Fruit fly (Drosophila melanogaster) whole organism, larva: ENCODE measurements around the gene CG9917.
A peak's percentile ranks its signal among the peaks of the same experiment; 100 is the strongest.

ENCODE experiments used
- noc ChIP-seq: fragments of 200-800 bp; sonication (Bioruptor generic); optimal IDR thresholded peaks from 3 replicates; lab custom pipeline; 2019; ENCODE audit warnings: missing biosample characterization, mild to moderate bottlenecking, missing genetic modification characterization, moderate library complexity

Gene CG9917

dm6 chrX:16286083-16286666, 36.9 kb downstream of the CG9917 start, which contains the start of gene UQCR-14:
Gene UQCR-14, plus strand, starts transcription at chrX:16286288.
- peak; percentile 19 for TF ChIP-seq noc (tag; lab: Kevin White, UChicago)

dm6 chrX:16285186-16285585, 37.8 kb downstream of the CG9917 start:
- TF ChIP-seq noc (tag; lab: Kevin White, UChicago), result peak; percentile 51

- peak; percentile 54 for TF ChIP-seq noc (tag; lab: Kevin White, UChicago)
Measured at dm6 chrX:16281717-16282529, 41.1 kb downstream of the CG9917 start.

- TF ChIP-seq noc (tag; lab: Kevin White, UChicago), result no peak
Measured at dm6 chrX:16281305-16281704, 41.7 kb downstream of the CG9917 start.

- peak; percentile 90 for TF ChIP-seq noc (tag; lab: Kevin White, UChicago)
Measured at dm6 chrX:16279340-16279941, 43.6 kb downstream of the CG9917 start.

- TF ChIP-seq noc (tag; lab: Kevin White, UChicago), result peak; percentile 48
Measured at dm6 chrX:16278783-16279182, 44.2 kb downstream of the CG9917 start.

- TF ChIP-seq noc (tag; lab: Kevin White, UChicago), result no peak
Measured at dm6 chrX:16277878-16278506, 45.0 kb downstream of the CG9917 start, which contains the start of gene eas. Gene eas, plus strand, starts transcription at chrX:16278328.

dm6 chrX:16275854-16276338, 47.1 kb downstream of the CG9917 start, which contains the start of the genes kat80 and Prosalpha4:
Gene kat80, minus strand, starts transcription at chrX:16276180.
Gene Prosalpha4, plus strand, starts transcription at chrX:16276270.
- peak; percentile 59 for TF ChIP-seq noc (tag; lab: Kevin White, UChicago)

dm6 chrX:16275168-16275853, 47.7 kb downstream of the CG9917 start:
- no peak for TF ChIP-seq noc (tag; lab: Kevin White, UChicago)
